Worm (Caenorhabditis elegans): ENCODE measurements around the gene fars-3.

Gene fars-3

DNA sequence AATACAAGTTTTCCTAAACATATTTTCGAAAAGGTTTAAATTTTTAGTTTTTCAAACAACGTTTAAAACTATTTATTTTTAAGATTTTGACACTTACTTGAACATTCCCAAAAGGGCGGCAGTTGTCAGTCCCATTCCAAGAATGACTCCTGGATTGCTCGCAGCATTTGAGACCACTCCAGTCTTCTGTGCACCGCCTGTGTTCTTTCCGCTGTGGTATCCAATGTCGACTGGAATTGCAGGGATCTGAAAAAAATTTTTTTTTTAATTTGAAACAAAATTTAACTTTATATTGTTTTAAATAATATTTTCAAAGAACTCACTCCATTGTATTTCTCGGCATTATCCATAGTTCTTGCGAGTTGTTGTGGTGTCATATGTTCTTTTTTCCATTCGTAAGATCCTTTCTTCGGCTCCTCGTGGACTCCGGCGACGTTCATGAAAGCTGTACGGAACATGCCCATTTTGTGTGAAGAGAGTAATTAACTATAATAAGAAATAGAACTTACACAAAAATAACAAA, 17.1 kb downstream of the fars-3 start, which contains the start of gene M05D6.5 (continued):
- TF ChIP-seq B0336.3 (GFP tag; IDR thresholded peaks at IDR 0.05) (0 out of 2 replicates have a peak, but pooled peaks have one; percentile 13), lin-26 (GFP tag; IDR thresholded peaks at IDR 0.05) (0 out of 2 replicates have a peak, but pooled peaks have one; percentile 8), zim-3 (tag; optimal IDR thresholded peaks at IDR 0.05) (no peak), nhr-179 (tag; optimal IDR thresholded peaks at IDR 0.05) (no peak), C06A6.2 (GFP tag; conservative IDR thresholded peaks at IDR 0.05) (no peak; the same call in 1 of the 2 replicates)

DNA sequence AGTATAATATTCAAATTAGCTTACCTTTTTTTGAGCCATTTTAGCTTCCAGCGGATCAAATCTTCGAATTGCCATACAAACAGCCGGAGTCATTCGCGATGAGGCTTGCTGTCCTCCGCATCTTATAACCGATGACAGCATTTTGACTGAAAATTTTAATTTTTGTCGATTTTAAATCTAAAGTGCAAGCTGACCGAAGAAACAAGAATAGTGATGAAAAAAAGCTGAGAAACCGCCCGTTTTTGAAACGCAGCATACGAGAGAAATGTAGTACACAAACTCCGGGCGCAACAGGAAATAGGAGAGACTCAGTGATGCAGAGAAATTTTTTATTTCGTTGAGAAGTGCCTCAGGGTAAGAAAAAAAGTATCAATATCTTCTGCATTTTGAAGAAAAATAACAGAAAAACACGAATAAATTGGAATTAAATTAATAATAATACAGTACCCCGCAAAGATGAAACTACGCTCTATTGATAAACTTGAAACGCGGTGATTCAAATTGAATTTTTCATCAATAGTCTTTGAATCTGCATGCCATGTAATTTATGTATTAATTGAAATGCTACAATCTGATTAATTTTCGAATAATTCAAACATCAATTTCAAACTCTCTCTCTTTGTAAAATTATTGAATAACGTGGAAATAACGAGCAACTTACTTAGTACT, 18.6 kb downstream of the fars-3 start:
- TF ChIP-seq lsl-1 (GFP tag; optimal IDR thresholded peaks at IDR 0.05) (peak; percentile 35), hmg-1.2 (GFP tag; IDR thresholded peaks at IDR 0.05) (peak; percentile 55; the same call in 1 of the 2 replicates), F39B2.1 (GFP tag; IDR thresholded peaks at IDR 0.05) (no peak), ama-1 (optimal IDR thresholded peaks at IDR 0.05) (peak; percentile 61), ama-1 (GFP tag; optimal IDR thresholded peaks at IDR 0.05) (no peak), attf-5 (GFP tag; optimal IDR thresholded peaks at IDR 0.05) (peak; percentile 43), ztf-3 (GFP tag; optimal IDR thresholded peaks at IDR 0.05) (no peak), F23B12.7 (tag; optimal IDR thresholded peaks at IDR 0.05; ENCODE audit: insufficient read depth) (no peak), let-526 (GFP tag; IDR thresholded peaks at IDR 0.05) (no peak), Y67H2A.10 (GFP tag; conservative IDR thresholded peaks at IDR 0.05) (no peak), B0035.1 (tag; optimal IDR thresholded peaks at IDR 0.05) (no peak), nhr-80 (tag; optimal IDR thresholded peaks at IDR 0.05) (peak; percentile 24), snpc-1.3 (tag; optimal IDR thresholded peaks at IDR 0.05; ENCODE audit: insufficient read depth) (no peak), mcd-1 (GFP tag; IDR thresholded peaks at IDR 0.05) (peak; percentile 17; the same call in 1 of the 2 replicates)

DNA sequence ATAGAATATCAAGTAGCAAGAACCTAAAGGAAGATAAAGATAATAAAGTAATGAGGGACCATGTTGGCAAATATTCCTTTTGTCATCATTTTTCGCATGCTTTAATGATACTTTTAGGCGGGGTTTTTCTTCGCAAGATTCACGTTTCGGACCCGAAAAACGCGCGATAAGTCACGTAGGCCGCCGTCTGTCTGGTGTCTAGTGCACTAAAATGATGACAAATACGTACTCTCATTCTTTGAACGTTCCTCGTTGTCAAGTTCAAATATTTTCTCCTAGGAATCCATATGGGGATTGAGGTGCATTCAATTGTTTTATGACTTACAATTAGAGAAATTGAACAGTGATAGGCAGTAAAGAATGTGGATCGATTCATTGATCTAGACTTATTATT, 19.1 kb downstream of the fars-3 start, which contains the start of gene taap-1:
Gene taap-1 (minus strand): TSS at position 79 of the 394 bp plus-strand sequence.
- no peak for TF ChIP-seq let-526 (GFP tag; IDR thresholded peaks at IDR 0.05)
- TF ChIP-seq T26A5.8 (tag; optimal IDR thresholded peaks at IDR 0.05): no peak
- peak; percentile 11 for TF ChIP-seq ZK185.1 (tag; optimal IDR thresholded peaks at IDR 0.05; ENCODE audit: poor library complexity, severe bottlenecking)
- no peak for TF ChIP-seq madf-3 (GFP tag; IDR thresholded peaks at IDR 0.05)
- TF ChIP-seq athp-1 (tag; optimal IDR thresholded peaks at IDR 0.05): no peak
- TF ChIP-seq rcor-1 (GFP tag; IDR thresholded peaks at IDR 0.05): no peak
- TF ChIP-seq madf-6 (GFP tag; IDR thresholded peaks at IDR 0.05): 0 out of 2 replicates have a peak, but pooled peaks have one; percentile 25

DNA sequence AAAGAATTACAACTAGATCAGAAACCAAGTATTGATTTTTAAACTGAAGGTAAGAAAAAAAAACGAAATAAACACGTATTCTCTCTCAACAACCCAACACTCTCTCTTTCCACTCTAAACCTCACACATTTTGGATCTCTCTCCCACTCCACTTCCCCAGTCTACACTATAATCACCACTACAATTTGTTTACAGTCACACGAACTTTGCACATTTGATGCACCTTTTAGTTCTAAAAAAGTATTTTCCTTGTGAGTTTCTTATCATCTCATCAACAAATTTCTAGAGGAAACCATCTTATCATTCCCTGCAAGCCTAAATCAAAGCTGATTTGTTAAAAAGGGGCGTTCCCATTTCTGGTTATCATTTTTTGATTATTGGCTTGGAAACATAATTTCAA, 19.9 kb downstream of the fars-3 start:
- TF ChIP-seq ztf-22 (GFP tag; optimal IDR thresholded peaks at IDR 0.05) (peak; percentile 18), B0336.3 (GFP tag; IDR thresholded peaks at IDR 0.05) (peak; percentile 43; the same call in 1 of the 2 replicates), nhr-80 (tag; optimal IDR thresholded peaks at IDR 0.05) (peak; percentile 66), Y56A3A.18 (GFP tag; IDR thresholded peaks at IDR 0.05) (peak; percentile 80), nhr-120 (GFP tag; IDR thresholded peaks at IDR 0.05) (no peak), ztf-18 (tag; optimal IDR thresholded peaks at IDR 0.05) (no peak), fkh-3 (tag; optimal IDR thresholded peaks at IDR 0.05) (no peak), cebp-1 (GFP tag; IDR thresholded peaks at IDR 0.05) (no peak), cebp-1 (tag; optimal IDR thresholded peaks at IDR 0.05) (peak; percentile 31), Y53G8AR.9 (GFP tag; conservative IDR thresholded peaks at IDR 0.05) (0 out of 2 replicates have a peak, but pooled peaks have one; percentile 58)
